Fruit fly (Drosophila melanogaster) whole organism, pupa: ENCODE results near the gene Adat1.

ENCODE experiments used
- CG10348 ChIP-seq: fragments of 200-800 bp; sonication (Bioruptor generic); IDR thresholded peaks from 2 replicates; pipeline ENCODE4 v1.3.6; 2022; ENCODE audit warnings: missing biosample characterization, missing genetic modification characterization
- CG14655 ChIP-seq: fragments of 200-800 bp; sonication (Bioruptor generic); optimal IDR thresholded peaks from 3 replicates; lab custom pipeline; 2017; ENCODE audit warnings: mild to moderate bottlenecking, missing biosample characterization, missing genetic modification reagents, missing genetic modification characterization
- CG9948 ChIP-seq: fragments of 200-800 bp; sonication (Bioruptor generic); optimal IDR thresholded peaks from 2 replicates; lab custom pipeline; 2018; ENCODE audit warnings: missing biosample characterization, mild to moderate bottlenecking, missing genetic modification characterization, moderate library complexity
- Pif1A ChIP-seq: fragments of 200-800 bp; sonication (Bioruptor generic); optimal IDR thresholded peaks from 3 replicates; lab custom pipeline; 2016; ENCODE audit warnings: missing biosample characterization, missing genetic modification characterization
- Pif1B ChIP-seq: fragments of 200-800 bp; sonication (Bioruptor generic); optimal IDR thresholded peaks from 3 replicates; lab custom pipeline; 2016; ENCODE audit warnings: missing biosample characterization, missing genetic modification characterization

- TF ChIP-seq CG10348 (GFP tag; lab: Robert Waterston, UW) = no peak
- TF ChIP-seq CG9948 (tag; lab: Kevin White, UChicago) = no peak
- TF ChIP-seq Pif1B (GFP tag; lab: Kevin White, UChicago) = no peak
- TF ChIP-seq CG14655 (GFP tag; lab: Kevin White, UChicago) = no peak
- no peak for TF ChIP-seq Pif1A (GFP tag; lab: Kevin White, UChicago)
These were observed at the start of gene Adat1, which contains the start of gene CG16865 for dm6 chr2L:13811323-13811722.
